Fruit fly (Drosophila melanogaster) whole organism, embryonic: ENCODE data around the gene Bap111.
A peak's percentile ranks its signal among the peaks of the same experiment; 100 is the strongest.

Experiments used
- Awh ChIP-seq: fragments of 200-800 bp; sonication (Bioruptor generic); IDR thresholded peaks from 2 replicates; pipeline ENCODE4, ENCODE4 v1.3.6; 2022; ENCODE audit warnings: missing biosample characterization, missing genetic modification characterization
- CG11695 ChIP-seq: fragments of 200-800 bp; sonication (Bioruptor generic); IDR thresholded peaks from 3 replicates; pipeline ENCODE4 v1.3.6; 2022; ENCODE audit warnings: missing biosample characterization, missing genetic modification characterization
- CG11696 ChIP-seq: fragments of 200-800 bp; sonication (Bioruptor generic); IDR thresholded peaks from 2 replicates; pipeline ENCODE4 v1.3.6; 2022; ENCODE audit warnings: missing biosample characterization, missing genetic modification characterization
- CG15479 ChIP-seq: fragments of 200-800 bp; sonication (Bioruptor generic); optimal IDR thresholded peaks from 3 replicates; lab custom pipeline; 2019; ENCODE audit warnings: missing biosample characterization, mild to moderate bottlenecking, missing genetic modification characterization, moderate library complexity
- CG18262 ChIP-seq: fragments of 200-800 bp; optimal IDR thresholded peaks from 3 replicates; lab custom pipeline; 2019; ENCODE audit warnings: missing biosample characterization, mild to moderate bottlenecking, missing genetic modification characterization, moderate library complexity
- CG18476 ChIP-seq: fragments of 200-800 bp; sonication (Bioruptor generic); optimal IDR thresholded peaks from 2 replicates; lab custom pipeline; 2016; ENCODE audit warnings: missing biosample characterization, mild to moderate bottlenecking, missing genetic modification characterization
- CG18599 ChIP-seq: fragments of 200-800 bp; sonication (Bioruptor generic); optimal IDR thresholded peaks from 3 replicates; lab custom pipeline; 2017; ENCODE audit warnings: missing biosample characterization, missing genetic modification characterization, mild to moderate bottlenecking, moderate library complexity, missing genetic modification reagents
- CG2199 ChIP-seq: fragments of 200-800 bp; sonication (Bioruptor generic); IDR thresholded peaks from 3 replicates; pipeline ENCODE4 v1.3.6; 2022; ENCODE audit warnings: missing biosample characterization, missing genetic modification characterization
- CG2678 ChIP-seq: fragments of 200-800 bp; sonication (Bioruptor generic); optimal IDR thresholded peaks from 3 replicates; lab custom pipeline; 2019; ENCODE audit warnings: missing biosample characterization, mild to moderate bottlenecking, missing genetic modification characterization, moderate library complexity
- CG2712 ChIP-seq: fragments of 200-800 bp; optimal IDR thresholded peaks from 3 replicates; lab custom pipeline; 2019; ENCODE audit warnings: missing biosample characterization, mild to moderate bottlenecking, missing genetic modification characterization, moderate library complexity
- CG30403 ChIP-seq: fragments of 200-800 bp; sonication (Bioruptor generic); optimal IDR thresholded peaks from 3 replicates; lab custom pipeline; 2016; ENCODE audit warnings: missing biosample characterization, missing genetic modification characterization
- CG31388 ChIP-seq: fragments of 200-800 bp; sonication (Bioruptor generic); optimal IDR thresholded peaks from 2 replicates; lab custom pipeline; 2016; ENCODE audit warnings: missing biosample characterization, missing genetic modification characterization
- CG4424 ChIP-seq: fragments of 200-800 bp; sonication (Bioruptor generic); optimal IDR thresholded peaks from 3 replicates; lab custom pipeline; 2016; ENCODE audit warnings: missing biosample characterization, missing genetic modification characterization
- CG4820 ChIP-seq: fragments of 200-800 bp; sonication (Bioruptor generic); optimal IDR thresholded peaks from 3 replicates; lab custom pipeline; 2016; ENCODE audit warnings: missing biosample characterization, missing genetic modification characterization
- CG6813 ChIP-seq: fragments of 200-800 bp; sonication (Bioruptor generic); optimal IDR thresholded peaks from 2 replicates; lab custom pipeline; 2017; ENCODE audit warnings: missing biosample characterization, missing genetic modification characterization, mild to moderate bottlenecking, moderate library complexity, missing genetic modification reagents
- CG7839 ChIP-seq: fragments of 200-800 bp; sonication (Bioruptor generic); optimal IDR thresholded peaks from 3 replicates; lab custom pipeline; 2018; ENCODE audit warnings: missing biosample characterization, mild to moderate bottlenecking, missing genetic modification characterization, moderate library complexity
- CoRest ChIP-seq: fragments of 200-800 bp; sonication (Bioruptor generic); optimal IDR thresholded peaks from 3 replicates; lab custom pipeline; 2018; ENCODE audit warnings: missing biosample characterization, mild to moderate bottlenecking, missing genetic modification characterization, moderate library complexity
- D ChIP-seq, 2 experiments: fragments of 200-800 bp in 1 of 2; fragments of >200 bp in 1 of 2; sonication (Bioruptor generic) in 1 of 2; optimal IDR thresholded peaks; 2 replicates in 1 of 2; 3 replicates in 1 of 2; lab custom pipeline; 2017; ENCODE audit warnings: mild to moderate bottlenecking in 1 of 2, missing biosample characterization in 1 of 2, missing genetic modification characterization in 1 of 2, missing genetic modification reagents in 1 of 2
- Doc3 ChIP-seq: fragments of 200-800 bp; sonication (Bioruptor generic); IDR thresholded peaks from 3 replicates; pipeline ENCODE4 v1.3.6; 2022; ENCODE audit warnings: missing biosample characterization, missing genetic modification characterization; ENCODE audit not compliant: partially characterized antibody
- Drgx ChIP-seq: fragments of 200-800 bp; sonication (Bioruptor generic); IDR thresholded peaks from 2 replicates; pipeline ENCODE4 v1.3.6; 2022; ENCODE audit warnings: missing biosample characterization, missing genetic modification characterization
- Ets65A ChIP-seq: fragments of 200-800 bp; sonication (Bioruptor generic); peaks from one replicate; lab custom pipeline; 2016; ENCODE audit warnings: missing biosample characterization, missing genetic modification characterization
- HLH3B ChIP-seq: fragments of 200-800 bp; sonication (Bioruptor generic); IDR thresholded peaks from 2 replicates; pipeline ENCODE4 v1.3.6; 2022; ENCODE audit warnings: missing biosample characterization, missing genetic modification characterization
- Med ChIP-seq: fragments of 200-800 bp; sonication (Bioruptor generic); peaks from one replicate; lab custom pipeline; 2016; ENCODE audit warnings: missing biosample characterization, missing genetic modification characterization, mild to moderate bottlenecking, inconsistent platforms, moderate library complexity
- Mes4 ChIP-seq: fragments of 200-800 bp; sonication (Bioruptor generic); optimal IDR thresholded peaks from 2 replicates; lab custom pipeline; 2016; ENCODE audit warnings: missing biosample characterization, missing genetic modification characterization
- Oaz ChIP-seq: fragments of 200-800 bp; sonication (Bioruptor generic); IDR thresholded peaks from 2 replicates; pipeline ENCODE4 v1.3.6; 2022; ENCODE audit warnings: missing biosample characterization, missing genetic modification characterization
- Ptx1 ChIP-seq: fragments of 200-800 bp; sonication (Bioruptor generic); IDR thresholded peaks from 2 replicates; pipeline ENCODE4 v1.3.6; 2022; ENCODE audit warnings: missing biosample characterization, missing genetic modification characterization
- Xbp1 ChIP-seq: fragments of 200-800 bp; sonication (Bioruptor generic); optimal IDR thresholded peaks from 3 replicates; lab custom pipeline; 2016; ENCODE audit warnings: missing biosample characterization, mild to moderate bottlenecking, missing genetic modification characterization
- az2 ChIP-seq: fragments of 200-800 bp; sonication (Bioruptor generic); optimal IDR thresholded peaks from 3 replicates; lab custom pipeline; 2016; ENCODE audit warnings: missing biosample characterization, missing genetic modification characterization
- bab2 ChIP-seq: fragments of 200-800 bp; sonication (Bioruptor generic); optimal IDR thresholded peaks from 2 replicates; lab custom pipeline; 2016; ENCODE audit warnings: missing biosample characterization, missing genetic modification characterization
- bcd ChIP-seq: fragments of 200-800 bp; sonication (Bioruptor generic); optimal IDR thresholded peaks from 2 replicates; lab custom pipeline; 2017; ENCODE audit warnings: missing biosample characterization, mild to moderate bottlenecking, missing genetic modification characterization
- bsh ChIP-seq, 2 experiments: fragments of 200-800 bp; sonication (Bioruptor generic); optimal IDR thresholded peaks; 2 replicates each; lab custom pipeline; 2017 to 2018; ENCODE audit warnings: mild to moderate bottlenecking in 2 of 2, missing biosample characterization in 2 of 2, missing genetic modification characterization in 2 of 2, moderate library complexity in 1 of 2
- dpn ChIP-seq, 2 experiments: fragments of 200-800 bp; sonication (Bioruptor generic); optimal IDR thresholded peaks; 3 replicates each; lab custom pipeline; 2016; ENCODE audit warnings: missing biosample characterization in 2 of 2, missing genetic modification characterization in 2 of 2
- en ChIP-seq: fragments of 200-800 bp; sonication (Bioruptor generic); optimal IDR thresholded peaks from 2 replicates; lab custom pipeline; 2016; ENCODE audit warnings: missing biosample characterization, missing genetic modification characterization
- fd3F ChIP-seq: fragments of 200-800 bp; sonication (Bioruptor generic); optimal IDR thresholded peaks from 2 replicates; lab custom pipeline; 2018; ENCODE audit warnings: missing biosample characterization, mild to moderate bottlenecking, missing genetic modification characterization, moderate library complexity
- fd96Cb ChIP-seq: fragments of 200-800 bp; sonication (Bioruptor generic); optimal IDR thresholded peaks from 2 replicates; lab custom pipeline; 2018; ENCODE audit warnings: missing biosample characterization, mild to moderate bottlenecking, missing genetic modification characterization, moderate library complexity
- gem ChIP-seq: fragments of 200-800 bp; sonication (Bioruptor generic); optimal IDR thresholded peaks from 2 replicates; lab custom pipeline; 2019; ENCODE audit warnings: missing biosample characterization, mild to moderate bottlenecking, missing genetic modification characterization, moderate library complexity
- ind ChIP-seq: fragments of 200-800 bp; sonication (Bioruptor generic); optimal IDR thresholded peaks from 3 replicates; lab custom pipeline; 2016; ENCODE audit warnings: missing biosample characterization, missing genetic modification characterization
- insv ChIP-seq, 2 experiments: fragments of 200-800 bp; sonication (Bioruptor generic); optimal IDR thresholded peaks; 3 replicates each; lab custom pipeline; 2016 to 2018; ENCODE audit warnings: missing biosample characterization in 2 of 2, missing genetic modification characterization in 2 of 2
- ken ChIP-seq: fragments of 200-800 bp; sonication (Bioruptor generic); IDR thresholded peaks from 3 replicates; pipeline ENCODE4 v1.3.6; 2022; ENCODE audit warnings: missing biosample characterization, missing genetic modification characterization
- peb ChIP-seq: fragments of 200-800 bp; sonication (Bioruptor generic); IDR thresholded peaks from 2 replicates; pipeline ENCODE4 v1.3.6; 2022; ENCODE audit warnings: missing biosample characterization, missing genetic modification characterization
- prd ChIP-seq, 3 experiments: fragments of >200 bp in 2 of 3; fragments of 200-800 bp in 1 of 3; sonication (Bioruptor generic) in 1 of 3; optimal IDR thresholded peaks in 2 of 3; IDR thresholded peaks in 1 of 3; 2 replicates in 2 of 3; 3 replicates in 1 of 3; pipeline versions ENCODE4 v1.3.6 to Lab custom; 2017 to 2022; ENCODE audit warnings: missing biosample characterization in 1 of 3, missing genetic modification characterization in 1 of 3
- pros ChIP-seq: fragments of 200-800 bp; sonication (Bioruptor generic); optimal IDR thresholded peaks from 3 replicates; lab custom pipeline; 2019; ENCODE audit warnings: missing biosample characterization, mild to moderate bottlenecking, missing genetic modification characterization, moderate library complexity
- sens ChIP-seq: fragments of 200-800 bp; sonication (Bioruptor generic); peaks from one replicate; lab custom pipeline; 2016; ENCODE audit warnings: missing biosample characterization, missing genetic modification characterization
- sisA ChIP-seq: fragments of 200-800 bp; sonication (Bioruptor generic); IDR thresholded peaks from 2 replicates; pipeline ENCODE4 v1.3.6; 2022; ENCODE audit warnings: missing biosample characterization, missing genetic modification characterization
- tio ChIP-seq: fragments of 200-800 bp; sonication (Bioruptor generic); optimal IDR thresholded peaks from 2 replicates; lab custom pipeline; 2017; ENCODE audit warnings: missing biosample characterization, missing genetic modification characterization, inconsistent platforms
- unpg ChIP-seq: fragments of 200-800 bp; sonication (Bioruptor generic); optimal IDR thresholded peaks from 3 replicates; lab custom pipeline; 2018; ENCODE audit warnings: missing biosample characterization, mild to moderate bottlenecking, missing genetic modification characterization, moderate library complexity
- zen ChIP-seq: fragments of 200-800 bp; sonication (Bioruptor generic); optimal IDR thresholded peaks from 3 replicates; lab custom pipeline; 2018; ENCODE audit warnings: missing biosample characterization, mild to moderate bottlenecking, missing genetic modification characterization, moderate library complexity

The Bap111 gene

DNA sequence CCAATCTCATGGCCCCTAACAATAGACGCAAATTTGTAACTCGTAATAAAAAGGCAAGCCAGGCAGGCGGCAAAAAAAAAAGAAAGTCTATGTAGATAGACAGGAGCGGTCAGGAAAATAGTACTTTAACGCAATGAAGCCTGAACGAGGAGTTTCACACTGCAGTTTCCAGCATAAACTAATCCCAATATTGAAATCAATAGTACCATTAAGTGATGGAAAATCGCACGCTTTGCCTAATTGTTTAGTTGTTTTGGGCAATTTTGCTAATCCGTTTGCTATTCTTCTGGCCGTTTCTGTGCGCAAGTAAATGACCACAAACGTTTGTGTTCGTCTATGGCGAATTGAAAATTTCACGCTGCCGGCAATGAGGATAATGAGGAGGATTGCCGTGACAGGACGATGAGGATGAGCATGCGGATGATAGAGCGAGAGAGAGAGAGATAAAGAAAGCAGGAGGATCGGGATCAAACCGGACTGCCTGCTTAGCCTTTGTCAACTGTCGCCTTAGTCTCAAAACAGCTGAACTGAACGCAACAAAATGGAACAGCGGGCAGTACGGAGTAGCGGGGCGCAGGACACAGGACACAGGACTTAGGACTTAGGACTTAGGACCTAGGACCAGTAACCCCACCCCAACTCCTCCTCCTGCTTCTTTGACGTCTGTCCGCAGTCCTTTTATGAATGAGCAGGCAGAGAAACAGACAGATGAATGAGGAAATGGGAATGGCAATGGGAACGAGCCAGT, 21.7 kb upstream of the Bap111 start (continued):
- TF ChIP-seq CG6813 (no peak), ken (GFP tag; lab: Robert Waterston, UW) (peak; percentile 7; the same call in 1 of the 3 replicates), en (GFP tag; lab: Kevin White, UChicago) (no peak), az2 (GFP tag; lab: Kevin White, UChicago) (peak; percentile 2), insv (GFP tag; optimal IDR thresholded peaks at IDR 0.05; lab: Kevin White, UChicago) (peak in 1 of 2 experiments; percentile 47), ind (GFP tag; lab: Kevin White, UChicago) (peak; percentile 11), Mes4 (GFP tag; lab: Kevin White, UChicago) (no peak), Ets65A (GFP tag; lab: Kevin White, UChicago) (peak; percentile 27), Oaz (GFP tag; lab: Robert Waterston, UW) (0 out of 2 replicates have a peak, but pooled peaks have one; percentile 16), Ptx1 (GFP tag; lab: Robert Waterston, UW) (peak; percentile 38; the same call in 1 of the 2 replicates), CG15479 (GFP tag; lab: Kevin White, UChicago) (peak; percentile 67), fd3F (GFP tag; lab: Kevin White, UChicago) (no peak), CG2712 (peak; percentile 20), Xbp1 (GFP tag; lab: Kevin White, UChicago) (peak; percentile 2), zen (tag; lab: Kevin White, UChicago) (peak; percentile 92), Doc3 (GFP tag; lab: Robert Waterston, UW) (0 out of 3 replicates have a peak, but pooled peaks have one; percentile 18), CG30403 (GFP tag; lab: Kevin White, UChicago) (peak; percentile 30), Awh (GFP tag; lab: Robert Waterston, UW) (no peak), sisA (GFP tag; lab: Robert Waterston, UW) (0 out of 2 replicates have a peak, but pooled peaks have one; percentile 17), CG2678 (tag; lab: Kevin White, UChicago) (peak; percentile 37), tio (peak; percentile 15), CG2199 (GFP tag; lab: Robert Waterston, UW) (no peak), CG18599 (peak; percentile 51), CoRest (tag; lab: Kevin White, UChicago) (peak; percentile 2), CG7839 (tag; lab: Kevin White, UChicago) (peak; percentile 40), dpn (GFP tag; optimal IDR thresholded peaks at IDR 0.05; lab: Kevin White, UChicago) (peak in 1 of 2 experiments; percentile 19), CG18262 (peak; percentile 13), bcd (peak; percentile 17), sens (GFP tag; lab: Kevin White, UChicago) (peak; percentile 67), CG11695 (GFP tag; lab: Robert Waterston, UW) (0 out of 3 replicates have a peak, but pooled peaks have one; percentile 31), pros (GFP tag; lab: Kevin White, UChicago) (peak; percentile 95), CG31388 (GFP tag; lab: Kevin White, UChicago) (no peak), D (optimal IDR thresholded peaks at IDR 0.05; lab: Kevin White, UChicago) (peak; percentile 85), D (GFP tag; optimal IDR thresholded peaks at IDR 0.05; lab: Kevin White, UChicago) (no peak), bab2 (GFP tag; lab: Kevin White, UChicago) (peak; percentile 7), Drgx (0 out of 2 replicates have a peak, but pooled peaks have one; percentile 12), CG4820 (GFP tag; lab: Kevin White, UChicago) (no peak), Med (GFP tag; lab: Kevin White, UChicago) (peak; percentile 77), fd96Cb (tag; lab: Kevin White, UChicago) (peak; percentile 16), CG18476 (no peak), peb (GFP tag; lab: Robert Waterston, UW) (no peak), HLH3B (GFP tag; lab: Robert Waterston, UW) (0 out of 2 replicates have a peak, but pooled peaks have one; percentile 18), bsh (GFP tag; optimal IDR thresholded peaks at IDR 0.05; lab: Kevin White, UChicago) (peak in 1 of 2 experiments; percentile 20), unpg (GFP tag; lab: Kevin White, UChicago) (peak; percentile 23), prd (optimal IDR thresholded peaks at IDR 0.05; lab: Kevin White, UChicago) (no peak), prd (GFP tag; IDR thresholded peaks at IDR 0.05; lab: Robert Waterston, UW) (peak; percentile 64; the same call in 2 of the 3 replicates), gem (peak; percentile 49), CG4424 (GFP tag; lab: Kevin White, UChicago) (peak; percentile 3), CG11696 (GFP tag; lab: Robert Waterston, UW) (peak; percentile 76)
